Worm (Caenorhabditis elegans) whole organism, dauer: Measurements from ENCODE around the gene itm-2.

ENCODE experiments used
- unc-62 ChIP-seq: sonication (generic microtip); optimal IDR thresholded peaks from 2 replicates; lab custom pipeline; 2017; ENCODE audit warnings: missing biosample characterization, missing genetic modification reagents, missing genetic modification characterization

itm-2 gene

ce11 chrX:5444863-5445262 lies at the start of gene itm-2:
Gene itm-2 (plus strand): TSS chrX:5445163.
- TF ChIP-seq unc-62 (GFP tag; lab: Kevin White, UChicago): no peak

ce11 chrX:5397300-5397699 lies 47.7 kb upstream of the itm-2 start, which contains the start of gene C03F11.2:
Gene C03F11.2 (minus strand): TSS chrX:5397400.
- no peak for TF ChIP-seq unc-62 (GFP tag; lab: Kevin White, UChicago)

- no peak for TF ChIP-seq unc-62 (GFP tag; lab: Kevin White, UChicago)
Measured at ce11 chrX:5400524-5400923, 44.4 kb upstream of the itm-2 start, which contains the start of gene scav-1. Gene scav-1 (minus strand): TSS chrX:5400584.

- no peak for TF ChIP-seq unc-62 (GFP tag; lab: Kevin White, UChicago)
Measured at ce11 chrX:5406345-5406744, 38.6 kb upstream of the itm-2 start, which contains the start of gene C03F11.4. Gene C03F11.4 (minus strand): TSS chrX:5406445.

ce11 chrX:5407271-5407670 lies 37.7 kb upstream of the itm-2 start:
- no peak for TF ChIP-seq unc-62 (GFP tag; lab: Kevin White, UChicago)

- TF ChIP-seq unc-62 (GFP tag; lab: Kevin White, UChicago): no peak
Measured at ce11 chrX:5413510-5413909, 31.5 kb upstream of the itm-2 start, which contains the start of gene pks-1. Gene pks-1 (plus strand): TSS chrX:5413810.

ce11 chrX:5414250-5414649 lies 30.7 kb upstream of the itm-2 start, which contains the start of gene C41A3.2:
Gene C41A3.2 (minus strand): TSS chrX:5414350.
- TF ChIP-seq unc-62 (GFP tag; lab: Kevin White, UChicago): no peak

ce11 chrX:5429335-5429734 lies 15.6 kb upstream of the itm-2 start:
- TF ChIP-seq unc-62 (GFP tag; lab: Kevin White, UChicago): peak; percentile 66

- TF ChIP-seq unc-62 (GFP tag; lab: Kevin White, UChicago): no peak
Measured at ce11 chrX:5433912-5434311, 11.1 kb upstream of the itm-2 start.

- TF ChIP-seq unc-62 (GFP tag; lab: Kevin White, UChicago): no peak
Measured at ce11 chrX:5447381-5447780, 2.4 kb downstream of the itm-2 start.

ce11 chrX:5447941-5448340 lies 3.0 kb downstream of the itm-2 start, which contains the start of gene C25F6.8:
Gene C25F6.8 (plus strand): TSS chrX:5448241.
- no peak for TF ChIP-seq unc-62 (GFP tag; lab: Kevin White, UChicago)

ce11 chrX:5450773-5451447 lies 5.9 kb downstream of the itm-2 start, which contains the start of gene C25F6.6:
Gene C25F6.6 (minus strand): TSS chrX:5450823.
- TF ChIP-seq unc-62 (GFP tag; lab: Kevin White, UChicago): no peak

- TF ChIP-seq unc-62 (GFP tag; lab: Kevin White, UChicago): no peak
Measured at ce11 chrX:5451706-5452105, 6.7 kb downstream of the itm-2 start.

ce11 chrX:5455107-5455506 lies 10.1 kb downstream of the itm-2 start:
- TF ChIP-seq unc-62 (GFP tag; lab: Kevin White, UChicago): no peak

ce11 chrX:5457184-5457583 lies 12.2 kb downstream of the itm-2 start:
- TF ChIP-seq unc-62 (GFP tag; lab: Kevin White, UChicago): no peak

- no peak for TF ChIP-seq unc-62 (GFP tag; lab: Kevin White, UChicago)
Measured at ce11 chrX:5458043-5458442, 13.1 kb downstream of the itm-2 start.

ce11 chrX:5458750-5459149 lies 13.8 kb downstream of the itm-2 start:
- no peak for TF ChIP-seq unc-62 (GFP tag; lab: Kevin White, UChicago)
